Worm (Caenorhabditis elegans) whole organism, early embryonic: ENCODE data around the gene C28H8.8.

ENCODE experiments used
- B0310.2 ChIP-seq: sonication (generic microtip); optimal IDR thresholded peaks from 2 replicates; lab custom pipeline; 2016; ENCODE audit warnings: mild to moderate bottlenecking, missing genetic modification characterization, missing compliant biosample characterization
- F13C5.2 ChIP-seq: sonication (generic microtip); optimal IDR thresholded peaks from 2 replicates; lab custom pipeline; 2017; ENCODE audit warnings: mild to moderate bottlenecking, missing genetic modification characterization, inconsistent platforms, missing compliant biosample characterization
- aly-1 ChIP-seq: sonication (generic microtip); optimal IDR thresholded peaks from 2 replicates; lab custom pipeline; 2016; ENCODE audit warnings: missing genetic modification characterization, missing compliant biosample characterization
- ama-1 ChIP-seq: fragments of 150-350 bp; optimal IDR thresholded peaks from 2 replicates; lab custom pipeline; 2014
- ceh-13 ChIP-seq: fragments of 200-800 bp; sonication (Bioruptor generic); optimal IDR thresholded peaks from 2 replicates; lab custom pipeline; 2018; ENCODE audit warnings: mild to moderate bottlenecking, missing genetic modification characterization, missing compliant biosample characterization
- ceh-36 ChIP-seq: sonication (generic microtip); optimal IDR thresholded peaks from 2 replicates; lab custom pipeline; 2016; ENCODE audit warnings: missing genetic modification characterization, inconsistent platforms, missing compliant biosample characterization
- ets-7 ChIP-seq: sonication (generic microtip); optimal IDR thresholded peaks from 2 replicates; lab custom pipeline; 2016; ENCODE audit warnings: missing genotype, missing genetic modification characterization, missing compliant biosample characterization
- flt-1 ChIP-seq: fragments of 200-800 bp; sonication (Bioruptor generic); IDR thresholded peaks from 2 replicates; pipeline ENCODE4 v1.3.6; 2022; ENCODE audit warnings: missing genetic modification characterization, missing compliant biosample characterization
- hmbx-1 ChIP-seq: sonication (generic microtip); optimal IDR thresholded peaks from 2 replicates; lab custom pipeline; 2016; ENCODE audit warnings: mild to moderate bottlenecking, missing genetic modification characterization, missing compliant biosample characterization
- hmg-4 ChIP-seq: fragments of 200-800 bp; sonication (Bioruptor generic); optimal IDR thresholded peaks from 2 replicates; lab custom pipeline; 2018; ENCODE audit warnings: mild to moderate bottlenecking, missing genetic modification characterization, missing compliant biosample characterization
- hnd-1 ChIP-seq: sonication (generic microtip); optimal IDR thresholded peaks from 2 replicates; lab custom pipeline; 2016; ENCODE audit warnings: missing genetic modification characterization, missing compliant biosample characterization
- pes-1 ChIP-seq: fragments of 200-800 bp; sonication (Bioruptor generic); IDR thresholded peaks from 2 replicates; pipeline ENCODE4 v1.3.6; 2022; ENCODE audit warnings: missing genetic modification reagents, missing genetic modification characterization, missing compliant biosample characterization
- scrt-1 ChIP-seq: fragments of 200-800 bp; sonication (Bioruptor generic); IDR thresholded peaks from 2 replicates; pipeline ENCODE4 v1.3.6; 2022; ENCODE audit warnings: missing genetic modification characterization, missing compliant biosample characterization
- sea-1 ChIP-seq: fragments of 200-800 bp; sonication (Bioruptor generic); conservative IDR thresholded peaks from 2 replicates; pipeline ENCODE4 v1.3.6; 2022; ENCODE audit warnings: missing genetic modification characterization, missing compliant biosample characterization
- tbx-11 ChIP-seq: fragments of 200-800 bp; sonication (Bioruptor generic); IDR thresholded peaks from 2 replicates; pipeline ENCODE4 v1.3.6; 2022; ENCODE audit warnings: missing genetic modification characterization, missing compliant biosample characterization
- tbx-37 ChIP-seq: fragments of 200-800 bp; sonication (Bioruptor generic); conservative IDR thresholded peaks from 2 replicates; pipeline ENCODE4 v1.3.6; 2022; ENCODE audit warnings: missing genetic modification reagents, missing genetic modification characterization, missing compliant biosample characterization
- tra-4 ChIP-seq: sonication (generic microtip); optimal IDR thresholded peaks from 2 replicates; lab custom pipeline; 2017; ENCODE audit warnings: missing genetic modification characterization, missing compliant biosample characterization

Gene C28H8.8

DNA sequence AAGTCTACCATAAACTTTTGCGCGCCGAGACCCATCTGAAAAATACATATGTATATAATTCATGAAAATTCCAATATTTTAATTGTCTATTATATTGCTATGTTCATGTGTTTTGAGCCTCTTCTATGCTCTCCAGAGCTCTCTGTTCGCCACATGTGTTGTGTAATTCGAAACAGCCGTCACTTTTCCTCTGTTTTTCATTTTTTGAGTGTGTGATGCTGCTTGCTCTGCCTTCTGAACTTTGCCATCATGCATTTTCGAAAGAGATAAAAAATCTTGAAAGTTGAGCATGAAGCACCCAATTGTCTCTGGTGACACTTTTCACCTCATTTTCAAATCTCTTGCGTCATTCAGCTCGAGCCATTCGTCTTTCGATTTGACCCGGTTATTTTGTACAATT, 16.3 kb downstream of the C28H8.8 start:
- TF ChIP-seq tbx-37 (GFP tag; lab: Robert Waterston, UW): no peak
- no peak for TF ChIP-seq aly-1 (tag; lab: Kevin White, UChicago)
- no peak for TF ChIP-seq scrt-1 (GFP tag; lab: Robert Waterston, UW)
- TF ChIP-seq hmbx-1 (tag; lab: Kevin White, UChicago): no peak
- TF ChIP-seq B0310.2 (tag; lab: Kevin White, UChicago): no peak
- no peak for TF ChIP-seq ceh-36 (tag; lab: Kevin White, UChicago)
- TF ChIP-seq sea-1 (GFP tag; lab: Robert Waterston, UW): no peak
- no peak for TF ChIP-seq flt-1 (GFP tag; lab: Robert Waterston, UW)
- TF ChIP-seq tra-4 (tag; lab: Kevin White, UChicago): no peak
- TF ChIP-seq ceh-13: no peak

ce11 chrIII:5871760-5872159, 16.8 kb downstream of the C28H8.8 start, which contains the start of the genes F01F1.11 and F01F1.3:
TSS of gene F01F1.11 (minus strand) at chrIII:5871877.
TSS of gene F01F1.3 (plus strand) at chrIII:5871938.
- TF ChIP-seq ceh-13 (no peak), pes-1 (GFP tag; lab: Robert Waterston, UW) (peak; percentile 53; the same call in 1 of the 2 replicates), tbx-37 (GFP tag; lab: Robert Waterston, UW) (peak; percentile 66; the same call in 1 of the 2 replicates)

ce11 chrIII:5869429-5869828, 19.1 kb downstream of the C28H8.8 start, which contains the start of gene F01F1.15:
TSS of gene F01F1.15 (minus strand) at chrIII:5869529.
- no peak for TF ChIP-seq B0310.2 (tag; lab: Kevin White, UChicago)
- TF ChIP-seq sea-1 (GFP tag; lab: Robert Waterston, UW): no peak
- no peak for TF ChIP-seq scrt-1 (GFP tag; lab: Robert Waterston, UW)
- TF ChIP-seq flt-1 (GFP tag; lab: Robert Waterston, UW): no peak
- no peak for TF ChIP-seq hmg-4 (GFP tag; lab: Kevin White, UChicago)
- TF ChIP-seq hmbx-1 (tag; lab: Kevin White, UChicago): no peak
- TF ChIP-seq tra-4 (tag; lab: Kevin White, UChicago): no peak
- no peak for TF ChIP-seq tbx-11 (GFP tag; lab: Robert Waterston, UW)
- TF ChIP-seq F13C5.2: no peak
- no peak for TF ChIP-seq tbx-37 (GFP tag; lab: Robert Waterston, UW)
- no peak for TF ChIP-seq hnd-1
- TF ChIP-seq ama-1 (lab: Kevin White, UChicago): no peak

DNA sequence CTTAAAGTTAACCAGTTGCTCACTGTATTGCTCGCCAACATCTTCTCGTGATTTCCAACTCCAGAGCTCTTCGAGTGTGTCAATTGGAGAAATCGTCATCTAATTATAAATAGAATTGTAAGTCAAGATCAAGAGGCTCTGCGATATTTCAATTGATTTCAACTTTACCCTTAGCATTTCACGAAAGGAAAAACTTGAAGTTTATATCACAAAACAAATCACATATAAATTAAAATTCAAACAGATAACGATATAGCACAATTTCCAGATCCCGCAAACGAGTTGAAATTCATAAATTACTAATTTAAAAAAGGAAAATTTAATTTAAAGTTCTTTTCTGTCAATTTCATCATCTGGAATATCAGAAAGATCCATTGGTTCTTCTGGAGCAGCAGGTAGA, 20.2 kb downstream of the C28H8.8 start, which contains the start of gene eng-1:
eng-1 (minus strand) TSS at position 101 of the 400 bp plus-strand sequence.
- no peak for TF ChIP-seq ets-7 (tag; lab: Kevin White, UChicago)
- no peak for TF ChIP-seq flt-1 (GFP tag; lab: Robert Waterston, UW)
- TF ChIP-seq hnd-1: no peak
- no peak for TF ChIP-seq aly-1 (tag; lab: Kevin White, UChicago)
- no peak for TF ChIP-seq hmg-4 (GFP tag; lab: Kevin White, UChicago)
- no peak for TF ChIP-seq ceh-36 (tag; lab: Kevin White, UChicago)
- TF ChIP-seq ama-1 (lab: Kevin White, UChicago): no peak
- no peak for TF ChIP-seq scrt-1 (GFP tag; lab: Robert Waterston, UW)
- no peak for TF ChIP-seq F13C5.2
- no peak for TF ChIP-seq tbx-37 (GFP tag; lab: Robert Waterston, UW)
- TF ChIP-seq sea-1 (GFP tag; lab: Robert Waterston, UW): no peak
- TF ChIP-seq pes-1 (GFP tag; lab: Robert Waterston, UW): no peak
- TF ChIP-seq ceh-13: no peak
- TF ChIP-seq B0310.2 (tag; lab: Kevin White, UChicago): no peak

DNA sequence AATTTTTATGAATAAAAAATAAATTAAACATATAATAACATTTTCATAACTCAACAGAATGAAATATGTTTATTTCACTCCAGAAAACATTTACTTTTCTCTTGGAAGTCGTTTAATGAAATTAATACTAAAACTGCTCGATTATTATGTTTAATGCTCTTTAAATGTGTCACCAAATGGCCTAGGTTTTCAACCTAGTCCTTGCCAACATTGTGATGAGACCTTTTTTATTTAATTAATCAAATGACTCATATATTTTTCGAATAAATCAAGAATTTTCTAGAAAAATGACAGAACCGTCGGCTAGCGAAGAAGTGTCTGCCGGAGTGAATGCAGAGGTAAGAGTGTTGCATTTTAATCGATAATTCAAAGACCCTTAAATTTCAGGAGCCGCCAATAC, 24.3 kb downstream of the C28H8.8 start, which contains the start of gene rabn-5:
rabn-5 (plus strand) TSS at position 284 of the 400 bp plus-strand sequence.
- no peak for TF ChIP-seq tbx-37 (GFP tag; lab: Robert Waterston, UW)
- TF ChIP-seq B0310.2 (tag; lab: Kevin White, UChicago): no peak
- no peak for TF ChIP-seq hmbx-1 (tag; lab: Kevin White, UChicago)
- no peak for TF ChIP-seq tbx-11 (GFP tag; lab: Robert Waterston, UW)
- TF ChIP-seq scrt-1 (GFP tag; lab: Robert Waterston, UW): no peak
- no peak for TF ChIP-seq sea-1 (GFP tag; lab: Robert Waterston, UW)
- TF ChIP-seq aly-1 (tag; lab: Kevin White, UChicago): no peak
- no peak for TF ChIP-seq hnd-1
- no peak for TF ChIP-seq flt-1 (GFP tag; lab: Robert Waterston, UW)
- TF ChIP-seq ceh-13: no peak
- TF ChIP-seq ets-7 (tag; lab: Kevin White, UChicago): no peak

ce11 chrIII:5863774-5864173, 24.8 kb downstream of the C28H8.8 start, which contains the start of gene dnpp-1:
TSS of gene dnpp-1 (minus strand) at chrIII:5863803.
- TF ChIP-seq aly-1 (tag; lab: Kevin White, UChicago): no peak
- no peak for TF ChIP-seq hmbx-1 (tag; lab: Kevin White, UChicago)
- no peak for TF ChIP-seq sea-1 (GFP tag; lab: Robert Waterston, UW)
- TF ChIP-seq tra-4 (tag; lab: Kevin White, UChicago): no peak
- no peak for TF ChIP-seq hmg-4 (GFP tag; lab: Kevin White, UChicago)
- no peak for TF ChIP-seq ceh-36 (tag; lab: Kevin White, UChicago)
- no peak for TF ChIP-seq hnd-1
- no peak for TF ChIP-seq tbx-11 (GFP tag; lab: Robert Waterston, UW)
- no peak for TF ChIP-seq ceh-13
- TF ChIP-seq tbx-37 (GFP tag; lab: Robert Waterston, UW): no peak

DNA sequence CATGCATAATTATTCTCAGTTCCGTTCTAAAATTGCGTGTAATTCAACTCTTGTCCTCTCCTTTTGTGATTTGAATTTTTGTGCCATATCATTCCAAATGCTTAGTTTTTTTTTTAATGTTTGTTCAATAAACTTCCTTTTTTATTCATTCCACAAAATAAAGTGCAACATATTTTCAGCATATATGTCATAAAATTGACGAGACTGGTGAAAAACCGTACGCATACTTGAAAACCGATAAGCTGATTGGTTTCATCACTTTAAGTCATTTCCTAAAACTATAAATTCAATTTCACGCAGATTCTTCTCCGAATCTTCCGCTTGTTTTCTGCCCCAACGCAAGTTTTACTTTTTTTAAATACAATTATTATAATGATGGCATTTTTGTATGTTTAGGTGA, 29.6 kb downstream of the C28H8.8 start, which contains the start of gene dpf-4:
dpf-4 (plus strand) TSS at position 301 of the 400 bp plus-strand sequence.
- no peak for TF ChIP-seq ama-1 (lab: Kevin White, UChicago)
- TF ChIP-seq hnd-1: no peak
- no peak for TF ChIP-seq tbx-37 (GFP tag; lab: Robert Waterston, UW)
- TF ChIP-seq aly-1 (tag; lab: Kevin White, UChicago): no peak
- TF ChIP-seq ceh-13: no peak
- TF ChIP-seq pes-1 (GFP tag; lab: Robert Waterston, UW): no peak
- no peak for TF ChIP-seq F13C5.2
- no peak for TF ChIP-seq sea-1 (GFP tag; lab: Robert Waterston, UW)
- no peak for TF ChIP-seq hmg-4 (GFP tag; lab: Kevin White, UChicago)
- no peak for TF ChIP-seq B0310.2 (tag; lab: Kevin White, UChicago)
- TF ChIP-seq tbx-11 (GFP tag; lab: Robert Waterston, UW): no peak
- no peak for TF ChIP-seq scrt-1 (GFP tag; lab: Robert Waterston, UW)
- no peak for TF ChIP-seq flt-1 (GFP tag; lab: Robert Waterston, UW)
- TF ChIP-seq ets-7 (tag; lab: Kevin White, UChicago): no peak
- no peak for TF ChIP-seq hmbx-1 (tag; lab: Kevin White, UChicago)
- no peak for TF ChIP-seq tra-4 (tag; lab: Kevin White, UChicago)
- TF ChIP-seq ceh-36 (tag; lab: Kevin White, UChicago): no peak
